Worm (Caenorhabditis elegans) whole organism, mixed stage, embryonic: ENCODE results near the gene T04G9.6.
A peak's percentile ranks its signal among the peaks of the same experiment; 100 is the strongest.

Experiments
- cnd-1 ChIP-seq: fragments of 200-800 bp; sonication (Bioruptor generic); optimal IDR thresholded peaks from 2 replicates; lab custom pipeline; 2018; ENCODE audit warnings: mild to moderate bottlenecking, missing genetic modification characterization, missing compliant biosample characterization
- elt-3 ChIP-seq: fragments of 150-350 bp; optimal IDR thresholded peaks from 2 replicates; lab custom pipeline; 2014; ENCODE audit warnings: missing biosample characterization, missing genetic modification characterization
- mab-5 ChIP-seq: fragments of 150-350 bp; optimal IDR thresholded peaks from 2 replicates; lab custom pipeline; 2014; ENCODE audit warnings: missing biosample characterization, missing genetic modification characterization
- mls-2 ChIP-seq: sonication (generic microtip); optimal IDR thresholded peaks from 2 replicates; lab custom pipeline; 2016; ENCODE audit warnings: mild to moderate bottlenecking, missing genetic modification characterization, moderate library complexity, missing compliant biosample characterization
- nhr-12 ChIP-seq: fragments of 150-350 bp; optimal IDR thresholded peaks from 2 replicates; lab custom pipeline; 2014; ENCODE audit warnings: missing biosample characterization, missing genetic modification characterization
- nhr-2 ChIP-seq: fragments of 150-350 bp; optimal IDR thresholded peaks from 2 replicates; lab custom pipeline; 2014; ENCODE audit warnings: missing biosample characterization, missing genetic modification characterization
- nhr-76 ChIP-seq: sonication (generic microtip); optimal IDR thresholded peaks from 2 replicates; lab custom pipeline; 2017; ENCODE audit warnings: missing biosample characterization, missing genetic modification characterization
- pha-4 ChIP-seq: fragments of 150-350 bp; optimal IDR thresholded peaks from 2 replicates; lab custom pipeline; 2018; ENCODE audit warnings: missing biosample characterization, missing genetic modification reagents, missing genetic modification characterization
- snpc-4 ChIP-seq: fragments of 150-350 bp; optimal IDR thresholded peaks from 2 replicates; lab custom pipeline; 2014; ENCODE audit warnings: missing biosample characterization, missing genetic modification characterization
- tbx-8 ChIP-seq: fragments of 200-800 bp; sonication (Bioruptor generic); optimal IDR thresholded peaks from 2 replicates; lab custom pipeline; 2018; ENCODE audit warnings: mild to moderate bottlenecking, missing genetic modification characterization, moderate library complexity, missing compliant biosample characterization
- unc-39 ChIP-seq: fragments of 150-350 bp; optimal IDR thresholded peaks from 2 replicates; lab custom pipeline; 2014; ENCODE audit warnings: missing biosample characterization, missing genetic modification characterization
- unc-62 ChIP-seq: fragments of 150-350 bp; optimal IDR thresholded peaks from 2 replicates; lab custom pipeline; 2014; ENCODE audit warnings: missing biosample characterization, missing genetic modification reagents, missing genetic modification characterization

DNA sequence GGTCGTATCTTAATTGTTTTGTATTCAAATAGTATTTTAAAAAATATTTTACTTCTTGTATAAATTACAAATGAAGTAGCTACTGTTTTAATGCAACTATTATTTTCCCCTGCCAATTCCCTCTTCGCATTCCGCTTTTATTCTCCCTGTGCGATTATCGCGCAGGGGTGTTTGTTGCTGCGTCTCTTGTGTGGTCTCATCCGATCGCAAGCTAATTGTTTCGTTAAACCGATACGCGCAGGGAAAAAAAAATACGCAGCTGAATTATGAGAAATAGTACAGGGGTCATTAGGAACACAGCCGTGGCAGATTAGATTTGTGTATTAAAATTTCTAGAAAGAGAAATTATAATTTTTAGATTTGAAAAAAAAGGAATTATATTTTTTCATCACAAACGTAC, 21.8 kb upstream of the T04G9.6 start:
- peak; percentile 86 for TF ChIP-seq cnd-1 (tag; lab: Kevin White, UChicago)
- peak; percentile 74 for TF ChIP-seq nhr-12 (tag; lab: Kevin White, UChicago)
- TF ChIP-seq unc-62 (GFP tag; lab: Kevin White, UChicago): peak; percentile 69
- peak; percentile 92 for TF ChIP-seq unc-39 (tag; lab: Kevin White, UChicago)
- TF ChIP-seq tbx-8: peak; percentile 59
- TF ChIP-seq mls-2: peak; percentile 83
- no peak for TF ChIP-seq snpc-4 (tag; lab: Kevin White, UChicago)
- peak; percentile 38 for TF ChIP-seq nhr-2
- peak; percentile 98 for TF ChIP-seq pha-4
- peak; percentile 94 for TF ChIP-seq elt-3 (tag; lab: Kevin White, UChicago)
- no peak for TF ChIP-seq nhr-76
- TF ChIP-seq mab-5 (tag; lab: Kevin White, UChicago): peak; percentile 92
